Fruit fly (Drosophila melanogaster) whole organism, larva: ENCODE results near the gene Arr1.

Experiments
- noc ChIP-seq: fragments of 200-800 bp; sonication (Bioruptor generic); optimal IDR thresholded peaks from 3 replicates; lab custom pipeline; 2019; ENCODE audit warnings: missing biosample characterization, mild to moderate bottlenecking, missing genetic modification characterization, moderate library complexity

Gene Arr1

dm6 chr2L:18125649-18126048 lies 47.6 kb downstream of the Arr1 start, which contains the start of gene Grl36b:
TSS of gene Grl36b (minus strand) at chr2L:18125749.
- no peak for TF ChIP-seq noc (tag; lab: Kevin White, UChicago)
